Worm (Caenorhabditis elegans) whole organism, midembryonic: Measurements from ENCODE around the gene R07E4.3.
A peak's percentile ranks its signal among the peaks of the same experiment; 100 is the strongest.

Source experiments
- T22C8.4 ChIP-seq: fragments of 200-800 bp; sonication (Bioruptor generic); IDR thresholded peaks from 2 replicates; pipeline ENCODE4 v1.3.6; 2022; ENCODE audit warnings: missing genetic modification characterization, missing compliant biosample characterization
- cog-1 ChIP-seq: sonication (generic microtip); optimal IDR thresholded peaks from 2 replicates; lab custom pipeline; 2016; ENCODE audit warnings: missing genetic modification characterization, missing compliant biosample characterization
- flt-1 ChIP-seq: fragments of 200-800 bp; sonication (Bioruptor generic); IDR thresholded peaks from 2 replicates; pipeline ENCODE4 v1.3.6; 2022; ENCODE audit warnings: missing genetic modification characterization, missing compliant biosample characterization
- klf-2 ChIP-seq: fragments of 200-800 bp; sonication (Bioruptor generic); conservative IDR thresholded peaks from 2 replicates; pipeline ENCODE4 v1.3.6; 2022; ENCODE audit warnings: missing genetic modification reagents, missing genetic modification characterization, missing compliant biosample characterization
- med-1 ChIP-seq: sonication (generic microtip); optimal IDR thresholded peaks from 2 replicates; lab custom pipeline; 2017; ENCODE audit warnings: missing genetic modification characterization, mild to moderate bottlenecking, missing compliant biosample characterization, antibody characterized with exemption, missing genetic modification reagents; ENCODE audit not compliant: insufficient read depth
- ref-1 ChIP-seq: fragments of 200-800 bp; sonication (Bioruptor generic); conservative IDR thresholded peaks from 2 replicates; pipeline ENCODE4 v1.3.6; 2022; ENCODE audit warnings: missing genetic modification reagents, missing genetic modification characterization, missing compliant biosample characterization
- tab-1 ChIP-seq: fragments of 200-800 bp; sonication (Bioruptor generic); IDR thresholded peaks from 2 replicates; pipeline ENCODE4 v1.3.6; 2022; ENCODE audit warnings: missing genetic modification characterization, missing compliant biosample characterization
- ztf-23 ChIP-seq: fragments of 200-800 bp; sonication (Bioruptor generic); IDR thresholded peaks from 2 replicates; pipeline ENCODE4 v1.3.6; 2022; ENCODE audit warnings: missing genetic modification reagents, missing genetic modification characterization, missing compliant biosample characterization
- ztf-29 ChIP-seq: fragments of 200-800 bp; sonication (Bioruptor generic); IDR thresholded peaks from 2 replicates; pipeline ENCODE4 v1.3.6; 2022; ENCODE audit warnings: missing genetic modification reagents, missing genetic modification characterization, missing compliant biosample characterization

Gene R07E4.3

DNA sequence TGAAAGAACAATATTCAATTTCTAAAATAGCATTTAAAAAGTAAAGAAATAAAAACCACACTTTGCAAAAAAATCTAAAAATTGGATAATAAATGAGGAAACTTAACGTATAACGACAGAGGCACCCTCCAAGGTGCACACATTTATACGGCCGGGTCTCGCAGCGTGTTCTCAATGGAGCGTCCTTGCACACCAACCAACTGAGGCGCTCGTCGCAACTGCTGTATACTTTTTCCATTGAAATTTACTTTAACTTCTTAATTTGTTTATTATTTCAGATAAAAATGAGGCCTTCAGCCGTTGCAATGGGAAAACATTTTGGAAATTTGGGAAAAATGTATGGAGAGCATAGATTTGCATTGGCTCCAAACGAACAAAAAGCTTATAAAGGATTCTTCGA lies at the start of gene R07E4.3, which contains the start of gene R07E4.5:
Gene R07E4.3, plus strand, starts transcription at position 285 of the 400 bp plus-strand sequence.
Gene R07E4.5, minus strand, starts transcription at position 1 of the 400 bp plus-strand sequence.
- TF ChIP-seq klf-2, result no peak
- TF ChIP-seq cog-1 (tag; lab: Kevin White, UChicago), result peak; percentile 43
- TF ChIP-seq flt-1 (GFP tag; lab: Robert Waterston, UW), result 0 out of 2 replicates have a peak, but pooled peaks have one; percentile 56
- TF ChIP-seq ztf-23 (GFP tag; lab: Robert Waterston, UW), result peak; percentile 62; the same call in 1 of the 2 replicates
- no peak for TF ChIP-seq tab-1 (GFP tag; lab: Robert Waterston, UW)

DNA sequence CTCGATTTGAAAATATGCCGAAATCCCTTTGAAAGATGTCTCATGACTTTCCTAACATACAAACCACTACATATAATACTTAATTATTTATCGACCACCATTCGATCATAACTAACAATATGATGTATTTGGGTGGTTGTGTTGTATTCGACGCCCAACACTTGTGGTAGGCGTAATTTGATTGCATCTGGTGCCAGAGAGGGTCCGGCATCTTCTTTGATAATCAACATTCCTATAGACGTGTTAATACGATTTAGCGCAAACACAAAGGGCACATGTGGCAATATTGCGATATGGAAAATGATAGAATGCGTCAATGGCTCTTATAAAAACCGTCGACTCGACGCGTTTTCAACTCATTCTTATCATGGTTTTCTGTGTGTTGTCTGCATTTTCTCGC lies 49.4 kb upstream of the R07E4.3 start:
- TF ChIP-seq flt-1 (GFP tag; lab: Robert Waterston, UW) (no peak), cog-1 (tag; lab: Kevin White, UChicago) (no peak), ztf-23 (GFP tag; lab: Robert Waterston, UW) (no peak), ref-1 (GFP tag; lab: Robert Waterston, UW) (no peak), med-1 (GFP tag; lab: Kevin White, UChicago) (no peak), klf-2 (no peak), ztf-29 (GFP tag; lab: Robert Waterston, UW) (no peak), tab-1 (GFP tag; lab: Robert Waterston, UW) (no peak), T22C8.4 (GFP tag; lab: Robert Waterston, UW) (no peak)

DNA sequence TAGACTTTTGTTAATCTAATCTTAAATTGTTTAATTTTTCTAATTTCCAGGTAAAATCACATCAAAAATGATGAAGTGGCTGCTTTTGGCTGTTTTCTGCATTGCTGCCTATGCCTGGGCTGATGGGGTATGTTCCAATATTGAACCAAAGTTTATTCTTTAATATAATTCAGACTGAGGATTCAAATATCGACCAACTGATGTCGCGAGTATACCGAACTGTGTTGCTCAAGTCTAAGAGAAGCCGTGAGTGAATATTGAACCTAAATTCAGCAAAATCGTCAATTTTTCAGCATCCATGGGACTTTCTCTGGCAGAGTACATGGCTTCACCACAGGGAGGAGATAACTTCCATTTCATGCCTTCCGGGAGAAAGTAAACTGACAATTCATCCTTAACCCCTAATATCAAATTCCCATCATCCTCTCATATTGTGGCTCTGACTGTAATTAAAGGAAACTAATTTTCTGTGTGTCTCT lies 48.6 kb upstream of the R07E4.3 start, which contains the start of gene nlp-49:
Gene nlp-49, plus strand, starts transcription at position 51 of the 479 bp plus-strand sequence.
- TF ChIP-seq ztf-23 (GFP tag; lab: Robert Waterston, UW) (no peak), ztf-29 (GFP tag; lab: Robert Waterston, UW) (no peak), T22C8.4 (GFP tag; lab: Robert Waterston, UW) (no peak), klf-2 (no peak), med-1 (GFP tag; lab: Kevin White, UChicago) (no peak), flt-1 (GFP tag; lab: Robert Waterston, UW) (no peak), tab-1 (GFP tag; lab: Robert Waterston, UW) (no peak)

DNA sequence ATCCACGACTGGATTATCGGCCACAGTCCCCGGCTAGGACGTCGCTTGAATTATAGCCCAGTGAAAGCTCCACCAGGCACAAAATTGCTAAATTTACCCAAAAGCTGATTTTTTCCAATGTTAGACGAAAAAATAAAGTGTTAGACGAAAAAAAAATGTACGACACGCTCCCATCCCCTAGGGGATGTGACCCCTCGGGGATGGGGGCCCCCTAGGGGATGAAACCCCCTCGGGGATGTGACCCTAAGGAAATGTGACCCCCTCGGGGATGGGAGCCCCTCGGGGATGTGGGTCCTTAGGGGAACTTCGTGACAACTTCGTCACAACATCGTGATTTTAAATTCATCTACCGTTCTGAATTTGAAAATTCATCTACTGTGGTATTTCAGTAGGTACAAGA lies 47.5 kb upstream of the R07E4.3 start:
- TF ChIP-seq T22C8.4 (GFP tag; lab: Robert Waterston, UW), result no peak
- 0 out of 2 replicates have a peak, but pooled peaks have one; percentile 21 for TF ChIP-seq flt-1 (GFP tag; lab: Robert Waterston, UW)
- TF ChIP-seq cog-1 (tag; lab: Kevin White, UChicago), result no peak
- TF ChIP-seq tab-1 (GFP tag; lab: Robert Waterston, UW), result 0 out of 2 replicates have a peak, but pooled peaks have one; percentile 42

DNA sequence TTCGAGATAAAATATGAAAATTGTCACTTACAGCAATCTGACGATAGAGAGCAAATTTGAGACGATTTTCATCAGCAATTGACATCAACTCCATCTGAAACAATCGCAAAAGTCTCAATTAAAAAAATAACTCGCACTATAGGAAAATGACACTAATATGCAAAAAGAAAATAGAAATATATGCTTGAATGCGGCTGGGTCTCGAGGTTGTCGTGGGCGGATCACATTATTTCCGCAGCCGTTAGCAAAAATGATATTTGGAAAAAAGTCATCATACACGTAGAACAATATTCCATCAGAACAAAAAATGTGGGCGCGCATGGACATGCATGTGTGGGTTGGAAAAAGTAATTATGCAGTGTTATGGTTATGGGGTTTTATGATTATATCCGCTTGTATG lies 36.0 kb upstream of the R07E4.3 start, which contains the start of gene Y23B4A.1:
Gene Y23B4A.1, minus strand, starts transcription at position 101 of the 400 bp plus-strand sequence.
- TF ChIP-seq ztf-29 (GFP tag; lab: Robert Waterston, UW) (no peak), cog-1 (tag; lab: Kevin White, UChicago) (no peak), T22C8.4 (GFP tag; lab: Robert Waterston, UW) (no peak), flt-1 (GFP tag; lab: Robert Waterston, UW) (no peak), ref-1 (GFP tag; lab: Robert Waterston, UW) (no peak), ztf-23 (GFP tag; lab: Robert Waterston, UW) (no peak)

DNA sequence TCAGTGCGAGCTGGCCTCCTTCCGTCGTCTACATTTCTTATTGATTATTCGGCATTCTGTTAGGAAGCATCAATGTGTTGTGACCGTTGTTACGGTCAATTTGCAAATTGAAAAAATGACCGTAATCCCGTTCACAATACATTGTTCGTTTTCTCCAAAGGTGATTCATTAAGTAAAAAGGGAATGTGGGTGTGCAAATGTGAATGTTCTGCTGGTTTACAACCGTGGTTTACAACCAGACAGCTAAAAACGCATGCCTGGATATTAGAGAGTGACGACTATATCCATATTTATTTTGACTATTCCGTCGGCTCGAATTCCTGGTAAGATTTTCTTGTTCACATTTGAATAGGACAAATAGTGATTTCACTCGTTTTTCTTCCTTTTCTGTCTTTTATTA lies 34.2 kb upstream of the R07E4.3 start, which contains the start of gene capa-1:
Gene capa-1, plus strand, starts transcription at position 301 of the 400 bp plus-strand sequence.
- TF ChIP-seq ztf-23 (GFP tag; lab: Robert Waterston, UW) (no peak), ref-1 (GFP tag; lab: Robert Waterston, UW) (no peak), klf-2 (no peak)

DNA sequence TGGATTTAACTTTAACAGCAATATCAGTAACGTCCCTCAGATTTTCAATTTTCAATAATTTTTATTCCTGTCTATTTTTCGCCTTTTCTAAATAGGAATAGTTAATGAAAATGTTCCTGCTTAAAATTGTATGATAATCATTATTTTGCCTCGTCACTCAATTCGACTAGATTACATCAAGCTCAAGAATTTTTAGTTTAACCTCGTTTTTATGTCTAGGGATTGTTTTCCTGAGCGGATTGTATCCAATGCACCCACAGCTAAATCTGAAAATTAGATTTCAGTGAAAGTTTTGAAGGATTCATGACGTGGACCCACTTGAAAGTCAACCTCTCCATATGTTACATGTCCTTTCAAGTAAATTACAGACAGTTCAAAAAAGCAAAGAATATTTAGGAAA lies 29.6 kb upstream of the R07E4.3 start:
- TF ChIP-seq ref-1 (GFP tag; lab: Robert Waterston, UW), result no peak
- TF ChIP-seq ztf-23 (GFP tag; lab: Robert Waterston, UW), result no peak
- no peak for TF ChIP-seq med-1 (GFP tag; lab: Kevin White, UChicago)
- TF ChIP-seq klf-2, result no peak
- no peak for TF ChIP-seq tab-1 (GFP tag; lab: Robert Waterston, UW)
- TF ChIP-seq ztf-29 (GFP tag; lab: Robert Waterston, UW), result no peak
- no peak for TF ChIP-seq T22C8.4 (GFP tag; lab: Robert Waterston, UW)
- TF ChIP-seq flt-1 (GFP tag; lab: Robert Waterston, UW), result no peak
- TF ChIP-seq cog-1 (tag; lab: Kevin White, UChicago), result no peak

DNA sequence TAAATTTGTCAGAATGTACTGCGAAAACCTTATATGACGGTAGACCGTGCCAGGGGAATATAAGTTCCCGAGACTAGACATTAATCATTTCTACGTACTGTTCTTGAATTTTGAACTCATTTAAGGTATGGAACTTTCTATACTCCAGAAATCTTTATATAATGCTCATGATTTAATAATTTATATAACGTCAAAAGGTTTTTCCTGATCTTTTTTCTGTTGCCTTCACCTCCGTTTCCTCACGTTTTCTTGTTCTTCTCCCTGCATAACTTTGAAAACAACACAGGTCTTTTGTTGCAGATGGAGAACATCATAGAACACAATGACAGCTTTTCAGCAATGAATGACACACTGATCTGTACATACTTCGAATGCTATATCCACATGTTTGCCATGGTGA lies 22.4 kb upstream of the R07E4.3 start, which contains the start of gene egl-6:
Gene egl-6, plus strand, starts transcription at position 301 of the 400 bp plus-strand sequence.
- TF ChIP-seq cog-1 (tag; lab: Kevin White, UChicago) (no peak), ztf-23 (GFP tag; lab: Robert Waterston, UW) (no peak), tab-1 (GFP tag; lab: Robert Waterston, UW) (no peak), ref-1 (GFP tag; lab: Robert Waterston, UW) (no peak), ztf-29 (GFP tag; lab: Robert Waterston, UW) (no peak), flt-1 (GFP tag; lab: Robert Waterston, UW) (no peak), T22C8.4 (GFP tag; lab: Robert Waterston, UW) (no peak), med-1 (GFP tag; lab: Kevin White, UChicago) (no peak), klf-2 (no peak)

DNA sequence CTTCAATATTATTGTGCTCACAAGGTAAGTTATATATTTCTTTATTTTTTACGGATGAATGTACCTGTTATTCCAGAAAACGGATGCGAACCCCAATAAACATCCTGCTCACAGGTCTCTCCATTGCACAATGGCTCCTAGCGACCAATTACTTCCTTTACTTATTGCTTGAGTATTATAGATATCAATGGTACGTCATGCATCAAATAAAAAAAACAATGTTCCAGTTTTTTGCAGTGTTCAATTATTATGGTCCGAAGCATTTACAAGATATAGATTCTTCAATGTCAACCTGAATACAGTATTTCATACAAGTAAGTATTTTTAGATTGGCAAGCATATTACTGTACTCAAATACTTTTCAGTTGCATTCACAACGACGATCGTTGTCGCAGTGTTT lies 20.3 kb upstream of the R07E4.3 start:
- no peak for TF ChIP-seq ztf-23 (GFP tag; lab: Robert Waterston, UW)
- TF ChIP-seq T22C8.4 (GFP tag; lab: Robert Waterston, UW), result no peak
- no peak for TF ChIP-seq flt-1 (GFP tag; lab: Robert Waterston, UW)
- no peak for TF ChIP-seq ref-1 (GFP tag; lab: Robert Waterston, UW)
- TF ChIP-seq med-1 (GFP tag; lab: Kevin White, UChicago), result no peak
- no peak for TF ChIP-seq tab-1 (GFP tag; lab: Robert Waterston, UW)
- no peak for TF ChIP-seq ztf-29 (GFP tag; lab: Robert Waterston, UW)
- no peak for TF ChIP-seq cog-1 (tag; lab: Kevin White, UChicago)
- no peak for TF ChIP-seq klf-2
